Worm (Caenorhabditis elegans): ENCODE measurements around the gene F55G1.7.

- TF ChIP-seq sma-9 (GFP tag; optimal IDR thresholded peaks at IDR 0.05) (no peak), sma-9 (tag; optimal IDR thresholded peaks at IDR 0.05) (no peak), lin-39 (tag; optimal IDR thresholded peaks at IDR 0.05) (no peak), nhr-12 (tag; optimal IDR thresholded peaks at IDR 0.05) (no peak), nhr-11 (tag; optimal IDR thresholded peaks at IDR 0.05) (no peak), ceh-82 (tag; optimal IDR thresholded peaks at IDR 0.05) (no peak), ztf-1 (GFP tag; conservative IDR thresholded peaks at IDR 0.05) (no peak), fos-1 (tag; optimal IDR thresholded peaks at IDR 0.05) (no peak)
Measured at ce11 chrIV:7418818-7419217, 50.8 kb downstream of the F55G1.7 start, which contains the start of gene B0496.6.
